Worm (Caenorhabditis elegans) whole organism, L2 larva: ENCODE measurements around the gene F54H12.7.

Experiments
- C34F6.9 ChIP-seq: fragments of 150-350 bp; optimal IDR thresholded peaks from 2 replicates; lab custom pipeline; 2014; ENCODE audit warnings: missing biosample characterization, missing genetic modification characterization
- F13H6.1 ChIP-seq: sonication (generic microtip); optimal IDR thresholded peaks from 2 replicates; lab custom pipeline; 2016; ENCODE audit warnings: missing genetic modification characterization, missing compliant biosample characterization
- R02D3.7 ChIP-seq: fragments of 150-350 bp; optimal IDR thresholded peaks from 2 replicates; lab custom pipeline; 2014; ENCODE audit warnings: missing biosample characterization, missing genetic modification characterization
- ZK546.5 ChIP-seq: sonication (generic microtip); optimal IDR thresholded peaks from 2 replicates; lab custom pipeline; 2017; ENCODE audit warnings: missing biosample characterization, missing genetic modification characterization
- aly-2 ChIP-seq: fragments of 150-350 bp; optimal IDR thresholded peaks from 2 replicates; lab custom pipeline; 2014; ENCODE audit warnings: missing biosample characterization, missing genetic modification characterization
- ama-1 ChIP-seq: fragments of 150-350 bp; optimal IDR thresholded peaks from 2 replicates; lab custom pipeline; 2018; ENCODE audit warnings: inconsistent platforms
- blmp-1 ChIP-seq: sonication (generic microtip); optimal IDR thresholded peaks from 2 replicates; lab custom pipeline; 2017; ENCODE audit warnings: missing genetic modification characterization, mild to moderate bottlenecking, missing compliant biosample characterization, antibody characterized with exemption, moderate library complexity; ENCODE audit not compliant: insufficient read depth
- ceh-16 ChIP-seq: fragments of 150-350 bp; optimal IDR thresholded peaks from 2 replicates; lab custom pipeline; 2014; ENCODE audit warnings: missing biosample characterization, missing genetic modification characterization
- ceh-82 ChIP-seq: fragments of 150-350 bp; optimal IDR thresholded peaks from 2 replicates; lab custom pipeline; 2014; ENCODE audit warnings: missing biosample characterization, missing genetic modification characterization
- crh-2 ChIP-seq: sonication (generic microtip); optimal IDR thresholded peaks from 2 replicates; lab custom pipeline; 2017; ENCODE audit warnings: missing biosample characterization, missing genetic modification characterization
- dmd-4 ChIP-seq: sonication (generic microtip); optimal IDR thresholded peaks from 2 replicates; lab custom pipeline; 2017; ENCODE audit warnings: missing biosample characterization, missing genetic modification characterization
- egl-27 ChIP-seq: sonication (generic microtip); optimal IDR thresholded peaks from 3 replicates; lab custom pipeline; 2017; ENCODE audit warnings: missing biosample characterization, missing genetic modification reagents, missing genetic modification characterization
- elt-1 ChIP-seq: fragments of 150-350 bp; optimal IDR thresholded peaks from 2 replicates; lab custom pipeline; 2014; ENCODE audit warnings: missing biosample characterization, missing genetic modification characterization
- elt-3 ChIP-seq: sonication (generic microtip); optimal IDR thresholded peaks from 2 replicates; lab custom pipeline; 2017; ENCODE audit warnings: missing biosample characterization, missing genetic modification characterization
- fos-1 ChIP-seq: fragments of 150-350 bp; optimal IDR thresholded peaks from 2 replicates; lab custom pipeline; 2014; ENCODE audit warnings: missing biosample characterization, missing genetic modification characterization
- lin-11 ChIP-seq: fragments of 150-350 bp; sonication (generic microtip); optimal IDR thresholded peaks from 2 replicates; lab custom pipeline; 2014; ENCODE audit warnings: missing biosample characterization, missing genetic modification characterization, inconsistent platforms, mixed read lengths
- lin-13 ChIP-seq: fragments of 150-350 bp; optimal IDR thresholded peaks from 2 replicates; lab custom pipeline; 2014; ENCODE audit warnings: missing biosample characterization, missing genetic modification reagents, missing genetic modification characterization
- lin-39 ChIP-seq: fragments of 150-350 bp; optimal IDR thresholded peaks from 2 replicates; lab custom pipeline; 2014; ENCODE audit warnings: missing biosample characterization, missing genetic modification reagents, missing genetic modification characterization
- lsy-2 ChIP-seq, 2 experiments: fragments of 150-350 bp in 1 of 2; sonication (generic microtip) in 1 of 2; optimal IDR thresholded peaks; 2 replicates each; lab custom pipeline; 2014 to 2017; ENCODE audit warnings: missing biosample characterization in 2 of 2, missing genetic modification characterization in 2 of 2
- mbf-1 ChIP-seq: sonication (generic microtip); optimal IDR thresholded peaks from 2 replicates; lab custom pipeline; 2017; ENCODE audit warnings: missing biosample characterization, missing genetic modification characterization
- mdl-1 ChIP-seq, 2 experiments: fragments of 150-350 bp in 1 of 2; sonication (generic microtip) in 1 of 2; optimal IDR thresholded peaks; 2 replicates each; lab custom pipeline; 2017; ENCODE audit warnings: missing biosample characterization in 2 of 2, missing genetic modification characterization in 2 of 2
- nhr-10 ChIP-seq: sonication (generic microtip); optimal IDR thresholded peaks from 2 replicates; lab custom pipeline; 2017; ENCODE audit warnings: missing biosample characterization, missing genetic modification characterization
- nhr-11 ChIP-seq: fragments of 150-350 bp; optimal IDR thresholded peaks from 2 replicates; lab custom pipeline; 2014; ENCODE audit warnings: missing biosample characterization, missing genetic modification characterization
- nhr-12 ChIP-seq: fragments of 150-350 bp; optimal IDR thresholded peaks from 2 replicates; lab custom pipeline; 2014; ENCODE audit warnings: missing biosample characterization, missing genetic modification characterization
- nhr-129 ChIP-seq: fragments of 150-350 bp; optimal IDR thresholded peaks from 2 replicates; lab custom pipeline; 2014; ENCODE audit warnings: missing biosample characterization, missing genetic modification characterization
- nhr-21 ChIP-seq: fragments of 150-350 bp; optimal IDR thresholded peaks from 2 replicates; lab custom pipeline; 2014; ENCODE audit warnings: missing biosample characterization, missing genetic modification characterization
- nhr-23 ChIP-seq: fragments of 150-350 bp; optimal IDR thresholded peaks from 2 replicates; lab custom pipeline; 2014; ENCODE audit warnings: missing biosample characterization, missing genetic modification reagents, missing genetic modification characterization
- nhr-237 ChIP-seq: fragments of 150-350 bp; optimal IDR thresholded peaks from 2 replicates; lab custom pipeline; 2014; ENCODE audit warnings: missing biosample characterization, missing genetic modification characterization
- nhr-25 ChIP-seq: fragments of 150-350 bp; sonication (generic microtip); optimal IDR thresholded peaks from 3 replicates; lab custom pipeline; 2014; ENCODE audit warnings: missing biosample characterization, missing genetic modification characterization
- nhr-6 ChIP-seq: fragments of 150-350 bp; optimal IDR thresholded peaks from 2 replicates; lab custom pipeline; 2014; ENCODE audit warnings: missing biosample characterization, missing genetic modification characterization
- nhr-77 ChIP-seq: fragments of 150-350 bp; optimal IDR thresholded peaks from 2 replicates; lab custom pipeline; 2014; ENCODE audit warnings: missing biosample characterization, missing genetic modification characterization
- peb-1 ChIP-seq: fragments of 150-350 bp; optimal IDR thresholded peaks from 2 replicates; lab custom pipeline; 2014; ENCODE audit warnings: missing biosample characterization, missing genetic modification characterization
- sem-4 ChIP-seq: fragments of 150-350 bp; optimal IDR thresholded peaks from 2 replicates; lab custom pipeline; 2014; ENCODE audit warnings: missing biosample characterization, missing genetic modification reagents, missing genetic modification characterization
- sma-3 ChIP-seq: sonication (generic microtip); optimal IDR thresholded peaks from 2 replicates; lab custom pipeline; 2016; ENCODE audit warnings: missing genetic modification reagents, missing genetic modification characterization, missing compliant biosample characterization
- sma-9 ChIP-seq, 2 experiments: fragments of 150-350 bp in 1 of 2; sonication (generic microtip) in 1 of 2; optimal IDR thresholded peaks; 2 replicates each; lab custom pipeline; 2014 to 2016; ENCODE audit warnings: missing genetic modification characterization in 2 of 2, mild to moderate bottlenecking in 1 of 2, missing biosample characterization in 1 of 2, missing compliant biosample characterization in 1 of 2, missing genetic modification reagents in 1 of 2, moderate library complexity in 1 of 2
- snpc-4 ChIP-seq: fragments of 150-350 bp; optimal IDR thresholded peaks from 2 replicates; lab custom pipeline; 2014; ENCODE audit warnings: missing biosample characterization, missing genetic modification characterization
- unc-62 ChIP-seq: fragments of 150-350 bp; optimal IDR thresholded peaks from 2 replicates; lab custom pipeline; 2014; ENCODE audit warnings: missing biosample characterization, missing genetic modification reagents, missing genetic modification characterization
- zag-1 ChIP-seq: fragments of 150-350 bp; optimal IDR thresholded peaks from 2 replicates; lab custom pipeline; 2014; ENCODE audit warnings: missing biosample characterization, missing genetic modification characterization
- ztf-11 ChIP-seq: sonication (generic microtip); optimal IDR thresholded peaks from 2 replicates; lab custom pipeline; 2017; ENCODE audit warnings: missing biosample characterization, missing genetic modification characterization
- ztf-4 ChIP-seq: fragments of 150-350 bp; optimal IDR thresholded peaks from 2 replicates; lab custom pipeline; 2014; ENCODE audit warnings: missing biosample characterization, missing genetic modification characterization

Gene F54H12.7

DNA sequence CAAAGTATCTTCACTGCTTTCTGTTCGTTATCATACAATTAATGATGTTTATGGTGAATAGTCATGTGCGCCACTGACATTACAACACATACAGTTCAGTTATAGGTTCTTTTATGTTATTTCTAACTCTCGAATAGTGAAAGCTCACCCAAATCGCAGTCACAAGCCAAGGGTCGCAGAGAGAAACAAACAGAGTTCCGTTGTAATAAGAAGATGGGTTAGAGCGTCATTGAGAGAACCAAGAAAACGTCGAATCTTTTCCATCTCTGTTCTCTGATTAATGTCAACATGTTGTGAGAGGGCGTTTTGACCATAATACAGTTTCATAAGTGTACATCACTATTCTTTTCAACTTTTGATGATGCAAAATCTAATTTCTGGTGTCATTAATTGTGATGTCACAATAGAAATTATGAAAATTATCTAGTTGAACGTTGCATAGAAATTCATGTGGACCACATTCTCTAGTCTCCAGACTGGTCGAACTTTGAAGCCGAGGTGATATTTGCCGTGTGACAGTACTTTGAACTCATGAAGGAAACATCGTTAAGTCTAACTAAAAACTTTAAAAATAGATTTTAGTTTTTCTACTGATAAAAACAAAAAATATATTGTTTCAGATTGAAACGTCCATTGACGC is 4.9 kb downstream of the F54H12.7 start:
- TF ChIP-seq nhr-129 (tag; lab: Kevin White, UChicago) (peak; percentile 65), blmp-1 (tag; lab: Kevin White, UChicago) (peak; percentile 83), egl-27 (tag; lab: Kevin White, UChicago) (no peak), elt-1 (tag; lab: Kevin White, UChicago) (no peak), crh-2 (tag; lab: Kevin White, UChicago) (peak; percentile 6), peb-1 (tag; lab: Kevin White, UChicago) (no peak), nhr-10 (tag; lab: Kevin White, UChicago) (no peak), C34F6.9 (peak; percentile 15), nhr-12 (no peak), fos-1 (peak; percentile 29), nhr-21 (tag; lab: Kevin White, UChicago) (peak; percentile 33), lin-11 (tag; lab: Kevin White, UChicago) (no peak), sma-3 (no peak), nhr-6 (tag; lab: Kevin White, UChicago) (no peak), nhr-25 (tag; lab: Kevin White, UChicago) (peak; percentile 41), ztf-4 (tag; lab: Kevin White, UChicago) (peak; percentile 45), ama-1 (lab: Kevin White, UChicago) (peak; percentile 57), lsy-2 (tag; optimal IDR thresholded peaks at IDR 0.05; lab: Kevin White, UChicago) (peak in 1 of 2 experiments; percentile 39), nhr-23 (tag; lab: Kevin White, UChicago) (no peak), sma-9 (GFP tag; optimal IDR thresholded peaks at IDR 0.05; lab: Kevin White, UChicago) (peak; percentile 33), sma-9 (tag; optimal IDR thresholded peaks at IDR 0.05; lab: Kevin White, UChicago) (no peak)
- TF ChIP-seq, all 48 proteins: peak for 11

DNA sequence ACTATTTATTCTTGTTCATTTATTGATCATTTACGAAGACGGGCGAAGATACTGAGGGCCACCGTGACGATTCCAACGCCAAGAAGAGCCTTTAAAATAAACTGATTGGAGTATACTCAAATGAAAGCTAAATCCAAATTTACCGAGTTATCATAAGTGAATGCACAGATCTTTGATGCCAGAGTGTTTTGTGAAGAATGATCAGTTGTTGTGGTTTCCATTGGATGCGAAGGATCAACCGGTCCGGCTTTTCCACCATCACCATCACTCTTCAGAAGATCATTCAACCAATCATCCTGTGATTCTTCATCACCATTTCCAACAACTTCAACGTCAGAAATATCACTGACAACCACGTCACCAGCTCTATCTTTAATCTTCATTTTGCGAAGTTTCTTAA is 8.1 kb downstream of the F54H12.7 start:
- TF ChIP-seq ceh-82 (no peak), snpc-4 (no peak), unc-62 (GFP tag; lab: Kevin White, UChicago) (no peak), aly-2 (no peak), blmp-1 (tag; lab: Kevin White, UChicago) (no peak), nhr-129 (tag; lab: Kevin White, UChicago) (no peak), ZK546.5 (tag; lab: Kevin White, UChicago) (no peak), sma-9 (GFP tag; optimal IDR thresholded peaks at IDR 0.05; lab: Kevin White, UChicago) (peak; percentile 7), sma-9 (tag; optimal IDR thresholded peaks at IDR 0.05; lab: Kevin White, UChicago) (no peak), lin-13 (GFP tag; lab: Kevin White, UChicago) (no peak), lin-11 (tag; lab: Kevin White, UChicago) (no peak), peb-1 (tag; lab: Kevin White, UChicago) (no peak), nhr-10 (tag; lab: Kevin White, UChicago) (no peak), zag-1 (tag; lab: Kevin White, UChicago) (no peak), nhr-237 (no peak), nhr-23 (tag; lab: Kevin White, UChicago) (no peak), dmd-4 (tag; lab: Kevin White, UChicago) (no peak), nhr-6 (tag; lab: Kevin White, UChicago) (no peak), nhr-11 (tag; lab: Kevin White, UChicago) (no peak), fos-1 (no peak), C34F6.9 (no peak), ama-1 (lab: Kevin White, UChicago) (peak; percentile 24), sem-4 (tag; lab: Kevin White, UChicago) (no peak), nhr-21 (tag; lab: Kevin White, UChicago) (peak; percentile 45), mbf-1 (tag; lab: Kevin White, UChicago) (no peak), F13H6.1 (tag; lab: Kevin White, UChicago) (peak; percentile 26), lin-39 (tag; lab: Kevin White, UChicago) (no peak), nhr-25 (tag; lab: Kevin White, UChicago) (no peak), ztf-4 (tag; lab: Kevin White, UChicago) (no peak), elt-3 (no peak), ceh-16 (no peak), ztf-11 (tag; lab: Kevin White, UChicago) (no peak), mdl-1 (tag; optimal IDR thresholded peaks at IDR 0.05; lab: Kevin White, UChicago) (no peak), nhr-77 (tag; lab: Kevin White, UChicago) (no peak), R02D3.7 (tag; lab: Kevin White, UChicago) (no peak), sma-3 (peak; percentile 11), egl-27 (tag; lab: Kevin White, UChicago) (no peak)
